Worm (Caenorhabditis elegans) whole organism, L1 larva: ENCODE results near the gene pat-6.
A peak's percentile ranks its signal among the peaks of the same experiment; 100 is the strongest.

Experiments used
- aly-2 ChIP-seq: fragments of 150-350 bp; optimal IDR thresholded peaks from 2 replicates; lab custom pipeline; 2014; ENCODE audit warnings: missing biosample characterization, missing genetic modification characterization
- ceh-63 ChIP-seq: fragments of 200-800 bp; sonication (Bioruptor generic); optimal IDR thresholded peaks from 2 replicates; lab custom pipeline; 2018; ENCODE audit warnings: mild to moderate bottlenecking, missing genetic modification characterization, missing compliant biosample characterization
- ces-1 ChIP-seq: fragments of 150-350 bp; optimal IDR thresholded peaks from 2 replicates; lab custom pipeline; 2014; ENCODE audit warnings: missing biosample characterization, missing genetic modification reagents, missing genetic modification characterization
- efl-1 ChIP-seq, 4 experiments: fragments of 150-350 bp; optimal IDR thresholded peaks in 3 of 4; peaks in 1 of 4; 1 replicate in 1 of 4; 2 replicates in 3 of 4; lab custom pipeline; 2014; ENCODE audit warnings: missing biosample characterization in 2 of 4, missing genetic modification characterization in 2 of 4, missing genetic modification reagents in 2 of 4
- egl-27 ChIP-seq, 2 experiments: fragments of 150-350 bp in 1 of 2; sonication (generic microtip); optimal IDR thresholded peaks; 3 replicates each; lab custom pipeline; 2017 to 2018; ENCODE audit warnings: missing biosample characterization in 2 of 2, missing genetic modification characterization in 2 of 2, missing genetic modification reagents in 2 of 2
- mep-1 ChIP-seq: fragments of 150-350 bp; optimal IDR thresholded peaks from 2 replicates; lab custom pipeline; 2014; ENCODE audit warnings: missing biosample characterization, missing genetic modification characterization
- nhr-28 ChIP-seq: fragments of 150-350 bp; optimal IDR thresholded peaks from 2 replicates; lab custom pipeline; 2014; ENCODE audit warnings: missing biosample characterization, missing genetic modification characterization
- zag-1 ChIP-seq: fragments of 150-350 bp; optimal IDR thresholded peaks from 2 replicates; lab custom pipeline; 2014; ENCODE audit warnings: missing biosample characterization, missing genetic modification characterization
- ztf-4 ChIP-seq: fragments of 150-350 bp; optimal IDR thresholded peaks from 2 replicates; lab custom pipeline; 2014; ENCODE audit warnings: missing biosample characterization, missing genetic modification characterization

DNA sequence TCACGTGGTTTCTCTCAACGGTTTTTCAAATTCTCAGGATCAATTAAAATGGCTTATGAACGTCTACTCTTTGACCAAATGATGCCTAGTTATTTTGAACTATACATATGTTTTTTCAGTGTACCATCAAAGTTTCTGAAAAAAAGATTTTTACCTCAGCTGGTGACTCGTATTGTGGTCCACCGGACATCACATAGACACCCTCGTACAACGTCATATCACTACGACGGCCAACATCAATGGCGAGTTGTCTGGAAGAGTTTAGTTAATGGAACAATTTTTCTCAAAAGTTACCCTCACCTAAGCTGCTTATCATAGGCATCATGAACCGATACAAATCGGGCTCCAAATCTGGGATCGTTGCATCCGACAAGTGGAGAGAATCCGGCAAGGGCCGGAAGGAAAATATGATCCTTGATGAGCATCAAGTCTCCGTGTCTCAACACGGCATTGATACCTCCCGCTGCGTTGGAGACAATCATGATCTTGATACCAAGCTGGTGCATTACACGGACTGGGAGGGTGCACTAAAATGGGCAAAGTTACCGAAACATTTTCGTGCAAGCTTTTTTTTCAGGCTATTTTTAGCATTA, 29.2 kb upstream of the pat-6 start:
- TF ChIP-seq ceh-63 (GFP tag; lab: Kevin White, UChicago) (no peak), efl-1 (optimal IDR thresholded peaks at IDR 0.05; lab: Kevin White, UChicago) (no peak), efl-1 (GFP tag; optimal IDR thresholded peaks at IDR 0.05 in 1 of 2; lab: Kevin White, UChicago) (peak in 1 of 2 experiments; percentile 79), ztf-4 (tag; lab: Kevin White, UChicago) (no peak), egl-27 (tag; optimal IDR thresholded peaks at IDR 0.05; lab: Kevin White, UChicago) (no peak), mep-1 (tag; lab: Kevin White, UChicago) (no peak), aly-2 (no peak), ces-1 (GFP tag; lab: Kevin White, UChicago) (no peak), zag-1 (tag; lab: Kevin White, UChicago) (no peak), nhr-28 (tag; lab: Kevin White, UChicago) (no peak)
